Fruit fly (Drosophila melanogaster) whole organism, embryonic: ENCODE results near the gene Pif1.

Experiments
- Atf6 ChIP-seq: fragments of 200-800 bp; sonication (Bioruptor generic); IDR thresholded peaks from 2 replicates; pipeline ENCODE4 v1.3.6; 2022; ENCODE audit warnings: missing biosample characterization, missing genetic modification characterization
- Awh ChIP-seq: fragments of 200-800 bp; sonication (Bioruptor generic); IDR thresholded peaks from 2 replicates; pipeline ENCODE4, ENCODE4 v1.3.6; 2022; ENCODE audit warnings: missing biosample characterization, missing genetic modification characterization
- B-H1 ChIP-seq: fragments of 200-800 bp; sonication (Bioruptor generic); IDR thresholded peaks from 3 replicates; pipeline ENCODE4 v1.3.6; 2022; ENCODE audit warnings: missing biosample characterization, missing genetic modification characterization
- CG10209 ChIP-seq: fragments of 200-800 bp; sonication (Bioruptor generic); optimal IDR thresholded peaks from 3 replicates; lab custom pipeline; 2017; ENCODE audit warnings: missing biosample characterization, mild to moderate bottlenecking, missing genetic modification characterization, missing genetic modification reagents
- CG10654 ChIP-seq: fragments of 200-800 bp; sonication (Bioruptor generic); optimal IDR thresholded peaks from 2 replicates; lab custom pipeline; 2016; ENCODE audit warnings: missing biosample characterization, missing genetic modification characterization
- CG10979 ChIP-seq: fragments of 200-800 bp; sonication (Bioruptor generic); optimal IDR thresholded peaks from 2 replicates; lab custom pipeline; 2018; ENCODE audit warnings: missing biosample characterization, mild to moderate bottlenecking, missing genetic modification characterization, moderate library complexity
- CG12236 ChIP-seq: fragments of 200-800 bp; sonication (Bioruptor generic); optimal IDR thresholded peaks from 2 replicates; lab custom pipeline; 2016; ENCODE audit warnings: missing biosample characterization, missing genetic modification characterization
- CG12391 ChIP-seq: fragments of 200-800 bp; sonication (Bioruptor generic); optimal IDR thresholded peaks from 3 replicates; lab custom pipeline; 2018; ENCODE audit warnings: missing biosample characterization, mild to moderate bottlenecking, missing genetic modification characterization, moderate library complexity
- CG12769 ChIP-seq: fragments of 200-800 bp; sonication (Bioruptor generic); optimal IDR thresholded peaks from 2 replicates; lab custom pipeline; 2019; ENCODE audit warnings: missing biosample characterization, mild to moderate bottlenecking, missing genetic modification characterization, moderate library complexity
- CG13624 ChIP-seq: fragments of 200-800 bp; sonication (Bioruptor generic); optimal IDR thresholded peaks from 2 replicates; lab custom pipeline; 2016; ENCODE audit warnings: missing biosample characterization, missing genetic modification characterization
- CG14014 ChIP-seq: fragments of 200-800 bp; sonication (Bioruptor generic); IDR thresholded peaks from 2 replicates; pipeline ENCODE4 v1.3.6; 2022; ENCODE audit warnings: missing biosample characterization, missing genetic modification characterization
- CG14710 ChIP-seq: fragments of 200-800 bp; sonication (Bioruptor generic); optimal IDR thresholded peaks from 3 replicates; lab custom pipeline; 2019; ENCODE audit warnings: missing biosample characterization, mild to moderate bottlenecking, missing genetic modification characterization, moderate library complexity
- CG17802 ChIP-seq: fragments of 200-800 bp; sonication (Bioruptor generic); optimal IDR thresholded peaks from 2 replicates; lab custom pipeline; 2018; ENCODE audit warnings: missing biosample characterization, mild to moderate bottlenecking, missing genetic modification characterization, moderate library complexity
- CG17829 ChIP-seq: fragments of 200-800 bp; optimal IDR thresholded peaks from 2 replicates; lab custom pipeline; 2019; ENCODE audit warnings: missing biosample characterization, mild to moderate bottlenecking, missing genetic modification characterization, moderate library complexity
- CG2199 ChIP-seq: fragments of 200-800 bp; sonication (Bioruptor generic); IDR thresholded peaks from 3 replicates; pipeline ENCODE4 v1.3.6; 2022; ENCODE audit warnings: missing biosample characterization, missing genetic modification characterization
- CG2202 ChIP-seq: fragments of 200-800 bp; sonication (Bioruptor generic); optimal IDR thresholded peaks from 2 replicates; lab custom pipeline; 2018; ENCODE audit warnings: missing biosample characterization, mild to moderate bottlenecking, missing genetic modification characterization
- CG2678 ChIP-seq: fragments of 200-800 bp; sonication (Bioruptor generic); optimal IDR thresholded peaks from 3 replicates; lab custom pipeline; 2019; ENCODE audit warnings: missing biosample characterization, mild to moderate bottlenecking, missing genetic modification characterization, moderate library complexity
- CG30403 ChIP-seq: fragments of 200-800 bp; sonication (Bioruptor generic); optimal IDR thresholded peaks from 3 replicates; lab custom pipeline; 2016; ENCODE audit warnings: missing biosample characterization, missing genetic modification characterization
- CG4328 ChIP-seq: fragments of 200-800 bp; sonication (Bioruptor generic); optimal IDR thresholded peaks from 3 replicates; lab custom pipeline; 2017; ENCODE audit warnings: missing biosample characterization, missing genetic modification reagents, missing genetic modification characterization
- CG7271 ChIP-seq: fragments of 200-800 bp; sonication (Bioruptor generic); optimal IDR thresholded peaks from 2 replicates; lab custom pipeline; 2018; ENCODE audit warnings: missing biosample characterization, mild to moderate bottlenecking, missing genetic modification characterization, moderate library complexity
- CG7839 ChIP-seq: fragments of 200-800 bp; sonication (Bioruptor generic); optimal IDR thresholded peaks from 3 replicates; lab custom pipeline; 2018; ENCODE audit warnings: missing biosample characterization, mild to moderate bottlenecking, missing genetic modification characterization, moderate library complexity
- CG8290 ChIP-seq, 3 experiments: fragments of 200-800 bp; sonication (Bioruptor generic); optimal IDR thresholded peaks; 2 replicates each; lab custom pipeline; 2016 to 2019; ENCODE audit warnings: missing biosample characterization in 3 of 3, missing genetic modification characterization in 3 of 3, mild to moderate bottlenecking in 2 of 3, moderate library complexity in 1 of 3
- CG9215 ChIP-seq: fragments of 200-800 bp; sonication (Bioruptor generic); IDR thresholded peaks from 2 replicates; pipeline ENCODE4 v1.3.6; 2022; ENCODE audit warnings: missing biosample characterization, missing genetic modification characterization
- Dek ChIP-seq: fragments of 200-800 bp; sonication (Bioruptor generic); optimal IDR thresholded peaks from 3 replicates; lab custom pipeline; 2019; ENCODE audit warnings: missing biosample characterization, mild to moderate bottlenecking, missing genetic modification characterization, moderate library complexity
- Dll ChIP-seq: fragments of 200-800 bp; sonication (Bioruptor generic); IDR thresholded peaks from 4 replicates; pipeline ENCODE4 v1.3.6; 2022; ENCODE audit warnings: missing biosample characterization, missing genetic modification characterization; ENCODE audit not compliant: partially characterized antibody
- Fer1 ChIP-seq: fragments of 200-800 bp; sonication (Bioruptor generic); optimal IDR thresholded peaks from 2 replicates; lab custom pipeline; 2017; ENCODE audit warnings: missing biosample characterization, mild to moderate bottlenecking, missing genetic modification characterization
- Opbp ChIP-seq: fragments of 200-800 bp; sonication (Bioruptor generic); IDR thresholded peaks from 3 replicates; pipeline ENCODE4 v1.3.6; 2022; ENCODE audit warnings: missing biosample characterization, missing genetic modification characterization; ENCODE audit not compliant: partially characterized antibody
- PHDP ChIP-seq: fragments of 200-800 bp; sonication (Bioruptor generic); optimal IDR thresholded peaks from 3 replicates; lab custom pipeline; 2018; ENCODE audit warnings: missing biosample characterization, mild to moderate bottlenecking, missing genetic modification characterization, moderate library complexity
- Pdp1 ChIP-seq, 2 experiments: fragments of 200-800 bp; sonication (Bioruptor generic); optimal IDR thresholded peaks; 3 replicates each; lab custom pipeline; 2016; ENCODE audit warnings: missing biosample characterization in 2 of 2, missing genetic modification characterization in 2 of 2, mild to moderate bottlenecking in 1 of 2, moderate library complexity in 1 of 2
- Spps ChIP-seq: fragments of 200-800 bp; sonication (Bioruptor generic); optimal IDR thresholded peaks from 2 replicates; lab custom pipeline; 2018; ENCODE audit warnings: missing biosample characterization, mild to moderate bottlenecking, missing genetic modification characterization
- ac ChIP-seq: fragments of 200-800 bp; sonication (Bioruptor generic); optimal IDR thresholded peaks from 3 replicates; lab custom pipeline; 2017; ENCODE audit warnings: missing biosample characterization, mild to moderate bottlenecking, missing genetic modification characterization
- chm ChIP-seq: fragments of 200-800 bp; sonication (Bioruptor generic); IDR thresholded peaks from 2 replicates; pipeline ENCODE4 v1.3.6; 2022; ENCODE audit warnings: missing biosample characterization, missing genetic modification characterization
- cwo ChIP-seq: fragments of 200-800 bp; sonication (Bioruptor generic); optimal IDR thresholded peaks from 3 replicates; lab custom pipeline; 2017; ENCODE audit warnings: missing biosample characterization, missing genetic modification characterization, mild to moderate bottlenecking, moderate library complexity, missing genetic modification reagents
- dmrt99B ChIP-seq: fragments of 200-800 bp; sonication (Bioruptor generic); optimal IDR thresholded peaks from 2 replicates; lab custom pipeline; 2018; ENCODE audit warnings: missing biosample characterization, mild to moderate bottlenecking, missing genetic modification characterization, moderate library complexity
- gsb-n ChIP-seq: fragments of 200-800 bp; sonication (Bioruptor generic); optimal IDR thresholded peaks from 3 replicates; lab custom pipeline; 2018; ENCODE audit warnings: missing biosample characterization, mild to moderate bottlenecking, missing genetic modification characterization
- knrl ChIP-seq: fragments of 200-800 bp; sonication (Bioruptor generic); IDR thresholded peaks from 3 replicates; pipeline ENCODE4 v1.3.6; 2022; ENCODE audit warnings: missing biosample characterization, missing genetic modification characterization; ENCODE audit not compliant: partially characterized antibody
- lab ChIP-seq: fragments of 200-800 bp; sonication (Bioruptor generic); optimal IDR thresholded peaks from 3 replicates; lab custom pipeline; 2017; ENCODE audit warnings: missing biosample characterization, missing genetic modification characterization, mild to moderate bottlenecking, moderate library complexity, missing genetic modification reagents
- lmd ChIP-seq: fragments of 200-800 bp; sonication (Bioruptor generic); IDR thresholded peaks from 2 replicates; pipeline ENCODE4 v1.3.6; 2022; ENCODE audit warnings: missing biosample characterization, missing genetic modification characterization
- mld ChIP-seq: fragments of 200-800 bp; sonication (Bioruptor generic); IDR thresholded peaks from 3 replicates; pipeline ENCODE4 v1.3.6; 2022; ENCODE audit warnings: missing biosample characterization, missing genetic modification characterization; ENCODE audit not compliant: partially characterized antibody
- nmo ChIP-seq: fragments of 200-800 bp; sonication (Bioruptor generic); optimal IDR thresholded peaks from 2 replicates; lab custom pipeline; 2018; ENCODE audit warnings: missing biosample characterization, mild to moderate bottlenecking, missing genetic modification characterization, moderate library complexity
- org-1 ChIP-seq: fragments of 200-800 bp; sonication (Bioruptor generic); optimal IDR thresholded peaks from 2 replicates; lab custom pipeline; 2017; ENCODE audit warnings: missing biosample characterization, missing genetic modification characterization
- p53 ChIP-seq: fragments of 200-800 bp; sonication (Bioruptor generic); optimal IDR thresholded peaks from 2 replicates; lab custom pipeline; 2016; ENCODE audit warnings: missing biosample characterization, missing genetic modification characterization
- phol ChIP-seq: fragments of 200-800 bp; sonication (Bioruptor generic); optimal IDR thresholded peaks from 3 replicates; lab custom pipeline; 2018; ENCODE audit warnings: missing biosample characterization, mild to moderate bottlenecking, missing genetic modification characterization, moderate library complexity
- sqz ChIP-seq: fragments of 200-800 bp; sonication (Bioruptor generic); optimal IDR thresholded peaks from 3 replicates; lab custom pipeline; 2018; ENCODE audit warnings: missing biosample characterization, mild to moderate bottlenecking, missing genetic modification characterization
- vnd ChIP-seq: fragments of 200-800 bp; sonication (Bioruptor generic); IDR thresholded peaks from 3 replicates; pipeline ENCODE4 v1.3.6; 2022; ENCODE audit warnings: missing biosample characterization, missing genetic modification characterization; ENCODE audit not compliant: partially characterized antibody
- wdn ChIP-seq: fragments of 200-800 bp; sonication (Bioruptor generic); IDR thresholded peaks from 2 replicates; pipeline ENCODE4 v1.3.6; 2022; ENCODE audit warnings: missing biosample characterization, missing genetic modification characterization
- zfh1 ChIP-seq: fragments of 200-800 bp; sonication (Bioruptor generic); IDR thresholded peaks from 3 replicates; pipeline ENCODE4 v1.3.6; 2022; ENCODE audit warnings: missing biosample characterization, missing genetic modification characterization

Pif1 gene

dm6 chr2L:3439502-3439901 is 30.3 kb downstream of the Pif1 start (continued):
- TF ChIP-seq Dll (GFP tag; lab: Robert Waterston, UW) (no peak), p53 (GFP tag; lab: Kevin White, UChicago) (no peak), lab (GFP tag; lab: Kevin White, UChicago) (no peak), zfh1 (GFP tag; lab: Robert Waterston, UW) (no peak), phol (tag; lab: Kevin White, UChicago) (peak; percentile 49), Spps (peak; percentile 42), CG7839 (peak; percentile 16), dmrt99B (tag; lab: Kevin White, UChicago) (peak; percentile 34), org-1 (GFP tag; lab: Kevin White, UChicago) (no peak), CG14014 (GFP tag; lab: Robert Waterston, UW) (no peak), nmo (peak; percentile 52), CG14710 (tag; lab: Kevin White, UChicago) (peak; percentile 43), Atf6 (GFP tag; lab: Robert Waterston, UW) (no peak), chm (GFP tag; lab: Robert Waterston, UW) (no peak), PHDP (tag; lab: Kevin White, UChicago) (peak; percentile 24), CG10979 (tag; lab: Kevin White, UChicago) (peak; percentile 63), CG17802 (tag; lab: Kevin White, UChicago) (no peak), CG2678 (tag; lab: Kevin White, UChicago) (peak; percentile 27), CG9215 (GFP tag; lab: Robert Waterston, UW) (no peak)

dm6 chr2L:3438078-3438477 is 31.7 kb downstream of the Pif1 start:
- TF ChIP-seq CG8290 (GFP tag; optimal IDR thresholded peaks at IDR 0.05; lab: Kevin White, UChicago) = peak; percentile 87
- peak; percentile 50 to 99 for TF ChIP-seq CG8290 (tag; optimal IDR thresholded peaks at IDR 0.05; lab: Kevin White, UChicago)
- no peak for TF ChIP-seq CG10209 (GFP tag; lab: Kevin White, UChicago)
- no peak for TF ChIP-seq cwo (GFP tag; lab: Kevin White, UChicago)

- TF ChIP-seq wdn (GFP tag; lab: Robert Waterston, UW) (no peak), CG12236 (no peak), CG2202 (tag; lab: Kevin White, UChicago) (no peak), CG12391 (tag; lab: Kevin White, UChicago) (peak; percentile 69), CG2199 (no peak), CG17802 (tag; lab: Kevin White, UChicago) (no peak), CG7271 (tag; lab: Kevin White, UChicago) (peak; percentile 17), CG12769 (tag; lab: Kevin White, UChicago) (peak; percentile 76), CG17829 (tag; lab: Kevin White, UChicago) (peak; percentile 71), Awh (GFP tag; lab: Robert Waterston, UW) (peak; percentile 71), CG30403 (GFP tag; lab: Kevin White, UChicago) (peak; percentile 47), vnd (GFP tag; lab: Robert Waterston, UW) (no peak), Pdp1 (GFP tag; optimal IDR thresholded peaks at IDR 0.05; lab: Kevin White, UChicago) (peak; percentile 18 to 24), mld (GFP tag; lab: Robert Waterston, UW) (no peak), Opbp (GFP tag; lab: Robert Waterston, UW) (no peak), CG10654 (GFP tag; lab: Kevin White, UChicago) (no peak), ac (GFP tag; lab: Kevin White, UChicago) (no peak), sqz (GFP tag; lab: Kevin White, UChicago) (peak; percentile 42), knrl (GFP tag; lab: Robert Waterston, UW) (no peak), CG4328 (GFP tag; lab: Kevin White, UChicago) (peak; percentile 13), B-H1 (peak; percentile 42; the same call in 2 of the 3 replicates), gsb-n (tag; lab: Kevin White, UChicago) (no peak), Dek (tag; lab: Kevin White, UChicago) (no peak), Fer1 (peak; percentile 69), CG7839 (peak; percentile 61), CG13624 (no peak), lmd (GFP tag; lab: Robert Waterston, UW) (no peak)
Measured at dm6 chr2L:3437068-3437467, 32.7 kb downstream of the Pif1 start.
